Worm (Caenorhabditis elegans) whole organism, L1 larva: Measurements from ENCODE around the gene moc-2.
A peak's percentile ranks its signal among the peaks of the same experiment; 100 is the strongest.

Source experiments
- ama-1 ChIP-seq: fragments of 150-350 bp; optimal IDR thresholded peaks from 2 replicates; lab custom pipeline; 2014
- ceh-82 ChIP-seq, 3 experiments: fragments of 150-350 bp in 1 of 3; sonication (generic microtip) in 2 of 3; optimal IDR thresholded peaks; 2 replicates each; lab custom pipeline; 2014 to 2017; ENCODE audit warnings: missing biosample characterization in 3 of 3, missing genetic modification characterization in 3 of 3
- ces-1 ChIP-seq: fragments of 150-350 bp; optimal IDR thresholded peaks from 2 replicates; lab custom pipeline; 2014; ENCODE audit warnings: missing biosample characterization, missing genetic modification reagents, missing genetic modification characterization
- lin-35 ChIP-seq, 2 experiments: fragments of 150-350 bp; optimal IDR thresholded peaks; 2 replicates each; lab custom pipeline; 2014; ENCODE audit warnings: missing biosample characterization in 2 of 2, missing genetic modification characterization in 2 of 2, missing genetic modification reagents in 2 of 2
- lin-39 ChIP-seq: fragments of 150-350 bp; optimal IDR thresholded peaks from 2 replicates; lab custom pipeline; 2014; ENCODE audit warnings: missing biosample characterization, missing genetic modification reagents, missing genetic modification characterization
- mep-1 ChIP-seq: fragments of 150-350 bp; optimal IDR thresholded peaks from 2 replicates; lab custom pipeline; 2014; ENCODE audit warnings: missing biosample characterization, missing genetic modification characterization
- nhr-12 ChIP-seq: sonication (generic microtip); optimal IDR thresholded peaks from 2 replicates; lab custom pipeline; 2017; ENCODE audit warnings: missing biosample characterization, missing genetic modification characterization
- nhr-237 ChIP-seq: fragments of 150-350 bp; optimal IDR thresholded peaks from 2 replicates; lab custom pipeline; 2014; ENCODE audit warnings: missing biosample characterization, missing genetic modification characterization
- pqm-1 ChIP-seq: sonication (generic microtip); optimal IDR thresholded peaks from 3 replicates; lab custom pipeline; 2017; ENCODE audit warnings: missing biosample characterization, missing genetic modification characterization
- xbp-1 ChIP-seq: sonication (generic microtip); optimal IDR thresholded peaks from 2 replicates; lab custom pipeline; 2016; ENCODE audit warnings: missing genetic modification characterization, missing compliant biosample characterization

DNA sequence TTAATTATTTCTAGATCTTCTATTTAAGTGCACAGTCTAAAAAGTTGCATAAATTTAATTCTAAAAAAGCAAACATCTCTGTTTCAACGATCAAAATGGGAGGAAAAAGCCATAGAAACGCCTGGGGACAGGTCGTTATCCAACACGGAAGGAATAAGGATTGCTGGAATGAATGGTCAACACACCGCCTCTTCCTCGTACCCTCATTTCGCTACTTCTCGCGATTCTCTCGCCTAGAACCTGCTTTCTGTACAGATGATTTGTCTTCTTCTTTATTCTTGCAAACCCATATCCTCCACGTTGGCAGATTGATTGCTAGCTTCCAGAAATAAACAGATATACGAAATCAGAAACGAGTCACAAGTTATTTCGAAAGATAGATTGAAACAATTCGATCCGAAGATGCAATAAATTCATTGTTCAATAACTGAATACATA is 10.9 kb upstream of the moc-2 start, which contains the start of gene dpy-11:
- no peak for TF ChIP-seq nhr-12
- no peak for TF ChIP-seq pqm-1
- no peak for TF ChIP-seq nhr-237 (tag; lab: Kevin White, UChicago)
- TF ChIP-seq ceh-82 (tag; optimal IDR thresholded peaks at IDR 0.05; lab: Kevin White, UChicago) = peak in 1 of 3 experiments; percentile 11
- TF ChIP-seq xbp-1 = no peak
- no peak for TF ChIP-seq mep-1
- no peak for TF ChIP-seq lin-39 (tag; lab: Kevin White, UChicago)
- TF ChIP-seq lin-35 (GFP tag; optimal IDR thresholded peaks at IDR 0.05; lab: Kevin White, UChicago) = peak in 1 of 2 experiments; percentile 12
- TF ChIP-seq ces-1 (GFP tag; lab: Kevin White, UChicago) = no peak
- peak; percentile 92 for TF ChIP-seq ama-1 (lab: Kevin White, UChicago)
